Fruit fly (Drosophila melanogaster): ENCODE results near the gene CG14711.
A peak's percentile ranks its signal among the peaks of the same experiment; 100 is the strongest.

CG14711 gene

DNA sequence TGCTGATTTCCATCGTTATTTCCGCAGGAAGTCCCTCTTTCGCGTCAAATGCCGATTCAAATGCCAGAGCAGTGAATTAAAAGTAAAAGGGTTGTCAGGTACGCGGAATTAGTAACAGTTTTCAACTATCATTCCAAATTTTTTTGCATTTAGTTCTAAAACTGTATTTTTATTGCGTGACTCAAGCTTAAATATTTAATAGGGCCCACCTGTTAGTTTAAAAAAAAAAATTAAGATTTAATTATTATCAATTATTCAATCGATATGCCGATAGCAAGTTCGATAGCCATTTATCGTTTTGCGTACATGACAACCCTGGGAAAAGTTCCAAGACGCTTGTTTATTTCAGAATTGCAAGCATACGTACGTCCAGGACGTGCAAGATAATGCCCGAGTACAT lies at the start of gene CG14711 (continued):
- TF ChIP-seq hbn (GFP tag; IDR thresholded peaks at IDR 0.05; ENCODE audit: partially characterized antibody) (peak; percentile 82), CG11085 (GFP tag; IDR thresholded peaks at IDR 0.05) (peak; percentile 59; the same call in 1 of the 2 replicates), NC2β (GFP tag; optimal IDR thresholded peaks at IDR 0.05) (peak; percentile 50), CG4854 (GFP tag; optimal IDR thresholded peaks at IDR 0.05) (peak; percentile 65), nmo (GFP tag; optimal IDR thresholded peaks at IDR 0.05) (peak; percentile 90), maf-S (GFP tag; optimal IDR thresholded peaks at IDR 0.05) (peak; percentile 39), Nf-YC (tag; optimal IDR thresholded peaks at IDR 0.05) (peak; percentile 82), Antp (GFP tag; optimal IDR thresholded peaks at IDR 0.05) (peak; percentile 68), Fer3 (tag; optimal IDR thresholded peaks at IDR 0.05) (peak; percentile 84), ato (GFP tag; IDR thresholded peaks at IDR 0.05; ENCODE audit: partially characterized antibody) (no peak; the same call in none of the 2 replicates), vvl (GFP tag; IDR thresholded peaks at IDR 0.05) (peak; percentile 93), corto (GFP tag; optimal IDR thresholded peaks at IDR 0.05) (no peak), dan (GFP tag; IDR thresholded peaks at IDR 0.05) (no peak), pnt (GFP tag; optimal IDR thresholded peaks at IDR 0.05) (peak; percentile 47), cas (GFP tag; IDR thresholded peaks at IDR 0.05) (peak; percentile 73), CG14441 (GFP tag; IDR thresholded peaks at IDR 0.05) (peak; percentile 84), C15 (GFP tag; IDR thresholded peaks at IDR 0.05) (peak; percentile 82; the same call in 2 of the 3 replicates), aop (GFP tag; IDR thresholded peaks at IDR 0.05) (no peak), CG3838 (GFP tag; optimal IDR thresholded peaks at IDR 0.05) (peak; percentile 67), pho (GFP tag; optimal IDR thresholded peaks at IDR 0.05) (peak; percentile 75), sd (tag; optimal IDR thresholded peaks at IDR 0.05) (peak; percentile 80), dysf (GFP tag; IDR thresholded peaks at IDR 0.05) (peak; percentile 78), Hr39 (optimal IDR thresholded peaks at IDR 0.05) (no peak), nau (GFP tag; optimal IDR thresholded peaks at IDR 0.05) (no peak), CG34224 (GFP tag; IDR thresholded peaks at IDR 0.05; ENCODE audit: partially characterized antibody) (peak; percentile 87), CG1024 (GFP tag; IDR thresholded peaks at IDR 0.05) (peak; percentile 44; the same call in 1 of the 2 replicates), Jarid2 (GFP tag; optimal IDR thresholded peaks at IDR 0.05) (no peak), inv (GFP tag; IDR thresholded peaks at IDR 0.05; ENCODE audit: partially characterized antibody) (peak; percentile 69), Rfx (GFP tag; IDR thresholded peaks at IDR 0.05) (peak; percentile 88), ash1 (GFP tag; optimal IDR thresholded peaks at IDR 0.05) (no peak), jumu (GFP tag; optimal IDR thresholded peaks at IDR 0.05) (peak; percentile 58), Mes4 (GFP tag; optimal IDR thresholded peaks at IDR 0.05) (peak; percentile 53), CG11696 (GFP tag; IDR thresholded peaks at IDR 0.05) (no peak), CG16863 (GFP tag; optimal IDR thresholded peaks at IDR 0.05) (peak; percentile 67), BtbVII (GFP tag; optimal IDR thresholded peaks at IDR 0.05) (peak; percentile 80), CG1602 (GFP tag; optimal IDR thresholded peaks at IDR 0.05) (peak; percentile 85), hb (GFP tag; IDR thresholded peaks at IDR 0.05; ENCODE audit: partially characterized antibody) (peak; percentile 77; the same call in 2 of the 3 replicates), peb (GFP tag; IDR thresholded peaks at IDR 0.05) (peak; percentile 78), odd (GFP tag; optimal IDR thresholded peaks at IDR 0.05) (no peak), fd3F (GFP tag; optimal IDR thresholded peaks at IDR 0.05) (peak; percentile 76), CHES-1-like (GFP tag; optimal IDR thresholded peaks at IDR 0.05) (peak; percentile 65), fu2 (GFP tag; optimal IDR thresholded peaks at IDR 0.05) (peak; percentile 60), CG11456 (GFP tag; IDR thresholded peaks at IDR 0.05) (peak; percentile 85), CG10979 (tag; optimal IDR thresholded peaks at IDR 0.05) (peak; percentile 81), CG32532 (GFP tag; IDR thresholded peaks at IDR 0.05) (peak; percentile 89), nom (GFP tag; optimal IDR thresholded peaks at IDR 0.05) (peak; percentile 49), CG10366 (GFP tag; IDR thresholded peaks at IDR 0.05) (peak; percentile 80), CG17328 (GFP tag; IDR thresholded peaks at IDR 0.05) (peak; percentile 83), caup (GFP tag; optimal IDR thresholded peaks at IDR 0.05; ENCODE audit: severe bottlenecking) (peak; percentile 83), CG14667 (GFP tag; IDR thresholded peaks at IDR 0.05) (peak; percentile 52; the same call in 1 of the 2 replicates), CG2875 (GFP tag; optimal IDR thresholded peaks at IDR 0.05) (peak; percentile 74)

All from whole organism, embryonic.